Worm (Caenorhabditis elegans): Measurements from ENCODE around the gene str-187.

str-187 gene

ce11 chrIV:17273602-17274110 lies 8.3 kb downstream of the str-187 start, which contains the start of gene gln-5:
Gene gln-5, minus strand, starts transcription at chrIV:17273652.
- TF ChIP-seq ets-7 (tag; optimal IDR thresholded peaks at IDR 0.05) (no peak), aly-1 (tag; optimal IDR thresholded peaks at IDR 0.05) (no peak), ama-1 (optimal IDR thresholded peaks at IDR 0.05) (no peak), sea-1 (GFP tag; conservative IDR thresholded peaks at IDR 0.05) (no peak), F13C5.2 (tag; optimal IDR thresholded peaks at IDR 0.05) (no peak), B0310.2 (tag; optimal IDR thresholded peaks at IDR 0.05) (no peak), ceh-36 (tag; optimal IDR thresholded peaks at IDR 0.05) (no peak), ceh-13 (GFP tag; optimal IDR thresholded peaks at IDR 0.05) (no peak), tbx-11 (GFP tag; IDR thresholded peaks at IDR 0.05) (no peak), scrt-1 (GFP tag; IDR thresholded peaks at IDR 0.05) (no peak), hmbx-1 (tag; optimal IDR thresholded peaks at IDR 0.05) (no peak), hnd-1 (tag; optimal IDR thresholded peaks at IDR 0.05) (no peak), flt-1 (GFP tag; IDR thresholded peaks at IDR 0.05) (no peak), tbx-37 (GFP tag; conservative IDR thresholded peaks at IDR 0.05) (no peak), pes-1 (GFP tag; IDR thresholded peaks at IDR 0.05) (no peak), tra-4 (tag; optimal IDR thresholded peaks at IDR 0.05) (no peak), hmg-4 (GFP tag; optimal IDR thresholded peaks at IDR 0.05) (no peak)

ce11 chrIV:17275281-17275680 lies 9.9 kb downstream of the str-187 start, which contains the start of gene lhfp-4:
Gene lhfp-4, plus strand, starts transcription at chrIV:17275581.
- no peak for TF ChIP-seq hmg-4 (GFP tag; optimal IDR thresholded peaks at IDR 0.05)
- no peak for TF ChIP-seq ceh-36 (tag; optimal IDR thresholded peaks at IDR 0.05)
- no peak for TF ChIP-seq flt-1 (GFP tag; IDR thresholded peaks at IDR 0.05)
- TF ChIP-seq ceh-13 (GFP tag; optimal IDR thresholded peaks at IDR 0.05), result no peak
- TF ChIP-seq aly-1 (tag; optimal IDR thresholded peaks at IDR 0.05), result no peak
- no peak for TF ChIP-seq tbx-37 (GFP tag; conservative IDR thresholded peaks at IDR 0.05)
- no peak for TF ChIP-seq F13C5.2 (tag; optimal IDR thresholded peaks at IDR 0.05)
- TF ChIP-seq pes-1 (GFP tag; IDR thresholded peaks at IDR 0.05), result no peak
- TF ChIP-seq ets-7 (tag; optimal IDR thresholded peaks at IDR 0.05), result no peak
- no peak for TF ChIP-seq B0310.2 (tag; optimal IDR thresholded peaks at IDR 0.05)
- TF ChIP-seq hnd-1 (tag; optimal IDR thresholded peaks at IDR 0.05), result no peak
- no peak for TF ChIP-seq hmbx-1 (tag; optimal IDR thresholded peaks at IDR 0.05)
- TF ChIP-seq scrt-1 (GFP tag; IDR thresholded peaks at IDR 0.05), result no peak
- TF ChIP-seq sea-1 (GFP tag; conservative IDR thresholded peaks at IDR 0.05), result no peak
- TF ChIP-seq tbx-11 (GFP tag; IDR thresholded peaks at IDR 0.05), result no peak
- no peak for TF ChIP-seq ama-1 (optimal IDR thresholded peaks at IDR 0.05)
- TF ChIP-seq tra-4 (tag; optimal IDR thresholded peaks at IDR 0.05), result no peak

ce11 chrIV:17276705-17277458 lies 11.5 kb downstream of the str-187 start, which contains the start of gene clec-196:
Gene clec-196, plus strand, starts transcription at chrIV:17276956.
- TF ChIP-seq aly-1 (tag; optimal IDR thresholded peaks at IDR 0.05) (no peak), ceh-13 (GFP tag; optimal IDR thresholded peaks at IDR 0.05) (no peak), B0310.2 (tag; optimal IDR thresholded peaks at IDR 0.05) (no peak), scrt-1 (GFP tag; IDR thresholded peaks at IDR 0.05) (no peak), sea-1 (GFP tag; conservative IDR thresholded peaks at IDR 0.05) (no peak), ceh-36 (tag; optimal IDR thresholded peaks at IDR 0.05) (no peak), tbx-11 (GFP tag; IDR thresholded peaks at IDR 0.05) (no peak), flt-1 (GFP tag; IDR thresholded peaks at IDR 0.05) (no peak), ets-7 (tag; optimal IDR thresholded peaks at IDR 0.05) (no peak), tra-4 (tag; optimal IDR thresholded peaks at IDR 0.05) (no peak)

- TF ChIP-seq ama-1 (optimal IDR thresholded peaks at IDR 0.05) (peak; percentile 3), flt-1 (GFP tag; IDR thresholded peaks at IDR 0.05) (no peak)
Measured at ce11 chrIV:17277459-17278173, 12.2 kb downstream of the str-187 start.

- TF ChIP-seq aly-1 (tag; optimal IDR thresholded peaks at IDR 0.05) (no peak), B0310.2 (tag; optimal IDR thresholded peaks at IDR 0.05) (peak; percentile 55), flt-1 (GFP tag; IDR thresholded peaks at IDR 0.05) (peak; percentile 67), ama-1 (optimal IDR thresholded peaks at IDR 0.05) (no peak), sea-1 (GFP tag; conservative IDR thresholded peaks at IDR 0.05) (peak; percentile 83), hnd-1 (tag; optimal IDR thresholded peaks at IDR 0.05) (peak; percentile 53), hmbx-1 (tag; optimal IDR thresholded peaks at IDR 0.05) (peak; percentile 69), tbx-11 (GFP tag; IDR thresholded peaks at IDR 0.05) (no peak), pes-1 (GFP tag; IDR thresholded peaks at IDR 0.05) (peak; percentile 50; the same call in 1 of the 2 replicates), hmg-4 (GFP tag; optimal IDR thresholded peaks at IDR 0.05) (peak; percentile 89), ceh-36 (tag; optimal IDR thresholded peaks at IDR 0.05) (peak; percentile 57), ceh-13 (GFP tag; optimal IDR thresholded peaks at IDR 0.05) (peak; percentile 65), scrt-1 (GFP tag; IDR thresholded peaks at IDR 0.05) (no peak), ets-7 (tag; optimal IDR thresholded peaks at IDR 0.05) (no peak), F13C5.2 (tag; optimal IDR thresholded peaks at IDR 0.05) (peak; percentile 96), tra-4 (tag; optimal IDR thresholded peaks at IDR 0.05) (peak; percentile 73), tbx-37 (GFP tag; conservative IDR thresholded peaks at IDR 0.05) (no peak)
Measured at ce11 chrIV:17278363-17278762, 13.0 kb downstream of the str-187 start.

- no peak for TF ChIP-seq hmg-4 (GFP tag; optimal IDR thresholded peaks at IDR 0.05)
- no peak for TF ChIP-seq hnd-1 (tag; optimal IDR thresholded peaks at IDR 0.05)
- no peak for TF ChIP-seq ceh-13 (GFP tag; optimal IDR thresholded peaks at IDR 0.05)
- TF ChIP-seq flt-1 (GFP tag; IDR thresholded peaks at IDR 0.05), result no peak
- no peak for TF ChIP-seq F13C5.2 (tag; optimal IDR thresholded peaks at IDR 0.05)
- TF ChIP-seq tbx-37 (GFP tag; conservative IDR thresholded peaks at IDR 0.05), result no peak
- TF ChIP-seq scrt-1 (GFP tag; IDR thresholded peaks at IDR 0.05), result no peak
- TF ChIP-seq aly-1 (tag; optimal IDR thresholded peaks at IDR 0.05), result no peak
- TF ChIP-seq ama-1 (optimal IDR thresholded peaks at IDR 0.05), result no peak
- TF ChIP-seq tbx-11 (GFP tag; IDR thresholded peaks at IDR 0.05), result no peak
- no peak for TF ChIP-seq hmbx-1 (tag; optimal IDR thresholded peaks at IDR 0.05)
- no peak for TF ChIP-seq tra-4 (tag; optimal IDR thresholded peaks at IDR 0.05)
- TF ChIP-seq ceh-36 (tag; optimal IDR thresholded peaks at IDR 0.05), result no peak
- TF ChIP-seq ets-7 (tag; optimal IDR thresholded peaks at IDR 0.05), result no peak
- no peak for TF ChIP-seq sea-1 (GFP tag; conservative IDR thresholded peaks at IDR 0.05)
- no peak for TF ChIP-seq B0310.2 (tag; optimal IDR thresholded peaks at IDR 0.05)
- TF ChIP-seq pes-1 (GFP tag; IDR thresholded peaks at IDR 0.05), result no peak
Measured at ce11 chrIV:17278861-17279591, 13.6 kb downstream of the str-187 start, which contains the start of gene hsp-1. Gene hsp-1, plus strand, starts transcription at chrIV:17278959.
